Fruit fly (Drosophila melanogaster): ENCODE data around the gene cher.

cher gene

dm6 chr3R:17147647-17148244 is 22.6 kb upstream of the cher start:
- TF ChIP-seq CG7045 (GFP tag; optimal IDR thresholded peaks at IDR 0.05), result no peak
- no peak for TF ChIP-seq Clk (GFP tag; optimal IDR thresholded peaks at IDR 0.05)
- peak; percentile 7 for TF ChIP-seq CG7101 (tag; optimal IDR thresholded peaks at IDR 0.05)
- TF ChIP-seq Mnt (GFP tag; optimal IDR thresholded peaks at IDR 0.05), result peak; percentile 43

DNA sequence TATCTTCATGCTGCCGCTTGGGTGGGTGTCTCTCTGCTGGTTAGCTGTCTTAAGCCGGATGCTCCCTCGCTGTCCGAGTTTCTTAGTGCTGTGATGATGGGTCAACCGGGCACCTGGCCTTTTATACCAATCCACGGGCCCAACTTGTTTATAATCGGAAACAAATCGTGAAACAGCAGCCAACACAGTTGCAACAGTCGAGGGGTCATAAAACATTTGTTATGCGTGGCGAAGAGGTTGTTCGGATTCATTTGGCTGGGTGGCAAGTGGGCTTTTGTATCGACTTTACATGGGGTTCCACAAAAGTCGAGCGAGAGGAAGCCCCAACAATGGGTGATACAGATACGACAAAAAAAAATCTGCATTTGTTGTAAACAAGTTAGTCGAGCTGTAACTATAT is 17.1 kb upstream of the cher start, which contains the start of gene TwdlW:
Gene TwdlW (minus strand): TSS at position 101 of the 400 bp plus-strand sequence.
- TF ChIP-seq kay (GFP tag; ENCODE audit: borderline replicate concordance) (no peak), cic (GFP tag; optimal IDR thresholded peaks at IDR 0.05) (no peak), ovo (GFP tag; optimal IDR thresholded peaks at IDR 0.05) (no peak), Hr96 (GFP tag; optimal IDR thresholded peaks at IDR 0.05) (no peak), CG7101 (tag; optimal IDR thresholded peaks at IDR 0.05) (no peak)

- TF ChIP-seq Mnt (GFP tag; optimal IDR thresholded peaks at IDR 0.05) (no peak), cic (GFP tag; optimal IDR thresholded peaks at IDR 0.05) (no peak), Crg-1 (GFP tag; optimal IDR thresholded peaks at IDR 0.05) (no peak), Clk (GFP tag; optimal IDR thresholded peaks at IDR 0.05) (no peak), CG33017 (tag; optimal IDR thresholded peaks at IDR 0.05) (no peak), CG14711 (tag; optimal IDR thresholded peaks at IDR 0.05) (no peak), bab1 (GFP tag; optimal IDR thresholded peaks at IDR 0.05) (no peak), cnc (optimal IDR thresholded peaks at IDR 0.05) (no peak), ovo (GFP tag; optimal IDR thresholded peaks at IDR 0.05) (no peak)
These were observed 13.5 kb upstream of the cher start, which contains the start of gene CG5265 for dm6 chr3R:17138699-17139098. TSS of gene CG5265 (plus strand) at chr3R:17138999.

DNA sequence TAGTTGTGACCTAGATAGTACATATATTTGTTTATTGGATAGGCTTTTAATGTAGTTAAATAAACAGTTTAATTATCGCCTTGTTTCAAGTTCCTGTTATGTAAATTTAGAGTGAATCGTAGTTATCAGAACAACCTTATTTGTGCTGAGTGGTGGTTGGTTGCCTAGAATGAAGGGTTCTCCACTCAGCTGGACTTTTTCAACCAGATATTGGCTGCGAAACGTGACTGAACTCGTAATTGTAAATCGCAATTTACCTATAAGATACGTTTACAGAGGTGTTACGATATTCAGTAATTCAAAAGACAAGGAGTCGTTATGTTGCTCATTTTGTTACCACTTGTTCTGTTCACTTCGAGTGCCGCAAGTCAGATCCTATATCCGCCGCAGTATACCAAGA is 12.4 kb upstream of the cher start, which contains the start of gene CG5255:
Gene CG5255 (plus strand): TSS at position 301 of the 400 bp plus-strand sequence.
- TF ChIP-seq cic (GFP tag; optimal IDR thresholded peaks at IDR 0.05) (no peak), CG11617 (GFP tag; optimal IDR thresholded peaks at IDR 0.05) (no peak), Mnt (GFP tag; optimal IDR thresholded peaks at IDR 0.05) (no peak), ovo (GFP tag; optimal IDR thresholded peaks at IDR 0.05) (no peak), tj (GFP tag; optimal IDR thresholded peaks at IDR 0.05) (no peak), CG1620 (GFP tag; optimal IDR thresholded peaks at IDR 0.05) (no peak), toe (GFP tag; optimal IDR thresholded peaks at IDR 0.05) (no peak)

- TF ChIP-seq Hr96 (GFP tag; optimal IDR thresholded peaks at IDR 0.05) (peak; percentile 1), tj (GFP tag; optimal IDR thresholded peaks at IDR 0.05) (no peak), kay (GFP tag; ENCODE audit: borderline replicate concordance) (peak; percentile 52)
These were observed 10.6 kb upstream of the cher start, which contains the start of gene CG5246 for dm6 chr3R:17135747-17136146. TSS of gene CG5246 (plus strand) at chr3R:17136111.

dm6 chr3R:17133897-17134296 is 8.7 kb upstream of the cher start, which contains the start of gene CG31267:
TSS of gene CG31267 (plus strand) at chr3R:17134197.
- no peak for TF ChIP-seq CG7101 (tag; optimal IDR thresholded peaks at IDR 0.05)
- no peak for TF ChIP-seq CG11617 (GFP tag; optimal IDR thresholded peaks at IDR 0.05)
- TF ChIP-seq pad (GFP tag; optimal IDR thresholded peaks at IDR 0.05), result no peak
- TF ChIP-seq Hr96 (GFP tag; optimal IDR thresholded peaks at IDR 0.05), result no peak
- no peak for TF ChIP-seq CG33017 (tag; optimal IDR thresholded peaks at IDR 0.05)
- no peak for TF ChIP-seq Clk (GFP tag; optimal IDR thresholded peaks at IDR 0.05)
- TF ChIP-seq ovo (GFP tag; optimal IDR thresholded peaks at IDR 0.05), result no peak
- no peak for TF ChIP-seq CG1620 (GFP tag; optimal IDR thresholded peaks at IDR 0.05)
- no peak for TF ChIP-seq CG14711 (tag; optimal IDR thresholded peaks at IDR 0.05)
- TF ChIP-seq Mnt (GFP tag; optimal IDR thresholded peaks at IDR 0.05), result no peak
- no peak for TF ChIP-seq cic (GFP tag; optimal IDR thresholded peaks at IDR 0.05)
- TF ChIP-seq toe (GFP tag; optimal IDR thresholded peaks at IDR 0.05), result no peak
- no peak for TF ChIP-seq CG5204 (GFP tag; optimal IDR thresholded peaks at IDR 0.05)
- TF ChIP-seq Crg-1 (GFP tag; optimal IDR thresholded peaks at IDR 0.05), result no peak
- no peak for TF ChIP-seq CG7045 (GFP tag; optimal IDR thresholded peaks at IDR 0.05)
- TF ChIP-seq bab1 (GFP tag; optimal IDR thresholded peaks at IDR 0.05), result no peak
- TF ChIP-seq cnc (optimal IDR thresholded peaks at IDR 0.05), result no peak
- TF ChIP-seq CG12768 (GFP tag; optimal IDR thresholded peaks at IDR 0.05), result no peak
- TF ChIP-seq kay (GFP tag; ENCODE audit: borderline replicate concordance), result no peak
- no peak for TF ChIP-seq tj (GFP tag; optimal IDR thresholded peaks at IDR 0.05)

- TF ChIP-seq kay (GFP tag; ENCODE audit: borderline replicate concordance) (no peak), Crg-1 (GFP tag; optimal IDR thresholded peaks at IDR 0.05) (no peak), Hr96 (GFP tag; optimal IDR thresholded peaks at IDR 0.05) (no peak), CG1620 (GFP tag; optimal IDR thresholded peaks at IDR 0.05) (no peak), CG5204 (GFP tag; optimal IDR thresholded peaks at IDR 0.05) (no peak), Clk (GFP tag; optimal IDR thresholded peaks at IDR 0.05) (no peak), Mnt (GFP tag; optimal IDR thresholded peaks at IDR 0.05) (no peak), CG14711 (tag; optimal IDR thresholded peaks at IDR 0.05) (no peak)
These were observed 7.0 kb upstream of the cher start, which contains the start of the genes CG4053 and CG31266 for dm6 chr3R:17132098-17132712. TSS of gene CG4053 (minus strand) at chr3R:17132198. TSS of gene CG31266 (plus strand) at chr3R:17132662.

All from whole organism, adult.